Worm (Caenorhabditis elegans): ENCODE data around the gene ZK637.15.

ce11 chrIII:8877002-8877401, 42.9 kb upstream of the ZK637.15 start, which contains the start of gene K01F9.2:
- TF ChIP-seq lin-39 (tag; optimal IDR thresholded peaks at IDR 0.05) (no peak), mdl-1 (tag; optimal IDR thresholded peaks at IDR 0.05) (no peak), lin-13 (GFP tag; optimal IDR thresholded peaks at IDR 0.05) (no peak)
